Worm (Caenorhabditis elegans): Measurements from ENCODE around the gene mec-17.

The mec-17 gene

ce11 chrIV:8012330-8012729 is 25.3 kb upstream of the mec-17 start, which contains the start of gene Y42H9B.3:
Gene Y42H9B.3 (minus strand): TSS chrIV:8012430.
- no peak for TF ChIP-seq unc-62 (GFP tag; optimal IDR thresholded peaks at IDR 0.05)

DNA sequence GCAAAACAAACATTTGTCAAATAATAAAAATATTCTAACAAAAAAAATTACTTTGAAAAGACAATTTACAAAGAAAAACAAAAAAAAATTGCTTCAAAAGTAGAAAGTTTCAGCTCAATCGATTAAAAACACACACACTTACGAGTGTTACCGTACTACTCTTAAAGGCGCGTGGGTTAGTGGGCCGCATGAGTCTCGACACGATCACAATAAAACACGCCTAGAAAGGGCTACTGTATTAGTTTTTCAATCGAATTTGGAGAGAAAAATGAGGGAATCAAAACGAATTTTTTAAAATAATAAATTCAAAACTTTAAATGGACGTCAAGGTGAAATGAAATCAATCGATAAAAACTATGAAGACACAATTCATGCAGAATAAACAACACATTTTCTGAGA is 23.5 kb upstream of the mec-17 start:
- no peak for TF ChIP-seq unc-62 (GFP tag; optimal IDR thresholded peaks at IDR 0.05)

DNA sequence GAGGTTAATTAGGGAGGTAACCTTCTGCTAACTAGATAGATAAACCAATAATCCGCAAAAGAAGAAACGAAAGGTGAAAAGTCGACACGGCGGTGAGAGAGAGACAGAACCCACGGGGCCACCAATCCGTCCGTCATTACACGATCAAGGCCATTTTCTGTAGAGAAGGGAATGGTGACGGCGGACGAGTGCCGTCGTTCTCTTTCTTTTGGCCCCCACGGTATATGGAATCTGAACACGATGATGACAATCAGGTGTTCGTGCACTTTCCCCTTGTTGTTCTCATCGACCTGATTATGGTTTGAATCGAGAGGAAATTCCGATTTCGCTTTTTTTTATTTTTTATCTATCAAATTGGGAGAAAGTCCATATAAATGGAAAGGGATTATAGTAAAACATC is 22.4 kb upstream of the mec-17 start:
- TF ChIP-seq unc-62 (GFP tag; optimal IDR thresholded peaks at IDR 0.05), result no peak

- TF ChIP-seq unc-62 (GFP tag; optimal IDR thresholded peaks at IDR 0.05), result no peak
Observed at ce11 chrIV:8008137-8008536, 21.2 kb upstream of the mec-17 start.

- TF ChIP-seq unc-62 (GFP tag; optimal IDR thresholded peaks at IDR 0.05), result no peak
Observed at ce11 chrIV:8007549-8007948, 20.6 kb upstream of the mec-17 start.

ce11 chrIV:8006161-8006560 is 19.2 kb upstream of the mec-17 start:
- TF ChIP-seq unc-62 (GFP tag; optimal IDR thresholded peaks at IDR 0.05), result no peak

DNA sequence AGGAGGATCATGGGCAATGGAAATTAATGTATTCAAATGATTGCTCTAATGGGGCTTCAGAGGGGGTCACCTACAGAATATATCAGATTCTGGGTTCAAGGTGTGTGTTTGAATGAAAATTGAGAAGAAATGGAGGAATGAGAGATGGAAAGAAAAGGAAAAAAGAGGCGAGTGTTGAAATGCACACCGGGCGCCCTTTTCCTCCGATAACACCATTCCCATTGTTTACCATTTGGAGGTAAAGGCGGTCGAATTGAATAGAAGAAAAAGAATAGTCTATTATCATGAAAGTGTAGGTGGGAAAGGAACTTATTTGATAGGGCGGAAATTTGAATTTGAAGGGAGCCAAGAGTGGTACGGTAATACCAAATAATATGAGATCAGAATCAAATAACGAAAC is 18.4 kb upstream of the mec-17 start:
- TF ChIP-seq unc-62 (GFP tag; optimal IDR thresholded peaks at IDR 0.05), result no peak

DNA sequence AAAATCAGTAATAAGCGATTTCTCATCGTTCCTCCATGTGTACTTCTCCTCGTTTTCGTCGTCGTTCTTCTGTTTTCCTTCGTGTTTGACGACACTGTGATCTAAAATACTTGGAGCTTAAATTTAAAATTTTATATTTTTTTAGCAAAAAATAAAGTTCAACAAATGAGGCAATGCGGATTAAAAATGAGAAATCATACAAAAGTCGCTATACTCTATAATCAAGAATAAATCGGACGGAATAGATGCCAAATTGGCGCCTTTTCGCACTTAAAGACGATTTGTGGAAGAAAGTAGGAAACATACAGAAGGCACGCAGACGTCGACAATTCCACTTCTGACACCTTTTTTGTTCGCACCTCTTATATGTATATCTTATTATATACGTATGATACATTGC is 17.0 kb upstream of the mec-17 start, which contains the start of gene rig-4:
Gene rig-4 (minus strand): TSS at position 101 of the 400 bp plus-strand sequence.
- no peak for TF ChIP-seq unc-62 (GFP tag; optimal IDR thresholded peaks at IDR 0.05)

- no peak for TF ChIP-seq unc-62 (GFP tag; optimal IDR thresholded peaks at IDR 0.05)
Observed at ce11 chrIV:8000763-8001162, 13.8 kb upstream of the mec-17 start.

DNA sequence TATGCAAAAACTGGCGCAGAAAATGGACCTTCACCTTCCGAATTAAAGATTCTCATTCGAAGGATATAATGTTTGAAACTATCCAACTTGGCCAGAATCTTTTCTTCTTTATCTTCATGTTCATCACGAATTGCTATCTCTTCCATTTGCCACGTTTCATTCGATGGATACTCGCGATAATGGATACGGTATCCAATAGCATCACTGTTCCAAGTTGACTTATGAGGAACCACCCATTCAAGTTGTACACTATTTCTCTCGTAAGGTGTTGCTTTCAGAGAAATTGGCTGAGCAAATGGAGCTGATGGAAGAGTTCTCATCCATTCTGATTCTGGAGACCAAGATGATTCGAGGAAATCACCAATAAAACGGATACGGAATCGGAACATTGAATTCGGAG is 7.7 kb upstream of the mec-17 start:
- no peak for TF ChIP-seq unc-62 (GFP tag; optimal IDR thresholded peaks at IDR 0.05)

- TF ChIP-seq unc-62 (GFP tag; optimal IDR thresholded peaks at IDR 0.05), result no peak
Observed at ce11 chrIV:7988385-7988784, 1.4 kb upstream of the mec-17 start, which contains the start of gene col-115. Gene col-115 (plus strand): TSS chrIV:7988685.

DNA sequence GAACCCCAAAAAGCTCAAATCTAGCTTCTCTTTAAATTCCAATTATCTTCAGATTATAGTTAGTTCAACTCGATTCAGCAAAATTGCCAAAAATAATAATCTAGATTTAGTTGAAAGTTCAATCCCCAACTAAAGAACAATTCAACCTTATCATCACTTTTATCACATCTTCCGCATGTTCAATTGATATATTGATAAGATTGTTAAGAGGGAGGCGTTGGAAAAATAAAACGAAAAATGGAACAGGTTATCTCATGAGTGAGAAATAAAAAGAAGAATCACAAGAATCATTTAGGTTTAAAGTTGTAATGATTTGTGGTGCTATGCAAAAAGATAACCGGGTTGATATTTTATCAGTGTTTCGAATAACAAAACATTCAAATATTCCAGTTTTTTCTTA is 1.2 kb downstream of the mec-17 start:
- no peak for TF ChIP-seq unc-62 (GFP tag; optimal IDR thresholded peaks at IDR 0.05)

DNA sequence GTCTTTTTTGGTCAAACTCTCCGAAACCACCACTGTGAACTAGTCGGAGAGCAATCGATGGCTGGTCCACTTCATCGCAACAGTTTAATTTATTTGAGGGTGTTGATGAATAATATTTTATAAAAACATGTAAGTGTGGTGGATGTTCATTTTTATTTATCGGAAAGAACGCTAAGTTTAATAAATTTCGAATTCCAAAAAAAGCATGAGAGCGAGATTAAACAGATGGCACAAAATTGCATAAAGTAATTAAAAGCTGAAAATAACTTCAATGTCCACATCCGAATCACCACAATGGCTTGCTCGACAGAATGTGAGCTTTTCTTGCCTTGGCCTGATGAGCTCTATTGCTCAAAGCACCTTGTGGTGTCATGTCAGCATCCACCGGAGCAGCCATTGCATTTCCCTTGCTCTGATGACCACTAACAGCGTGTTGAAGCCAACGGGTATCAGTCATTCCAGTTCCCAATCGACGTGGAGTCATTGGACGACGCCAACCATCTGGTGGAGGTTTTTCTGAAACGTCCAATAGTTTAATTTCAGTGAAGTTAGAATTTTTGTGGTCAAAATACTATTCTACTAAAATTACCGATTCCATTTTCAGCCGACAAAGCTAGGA is 3.1 kb downstream of the mec-17 start:
- TF ChIP-seq unc-62 (GFP tag; optimal IDR thresholded peaks at IDR 0.05), result no peak

DNA sequence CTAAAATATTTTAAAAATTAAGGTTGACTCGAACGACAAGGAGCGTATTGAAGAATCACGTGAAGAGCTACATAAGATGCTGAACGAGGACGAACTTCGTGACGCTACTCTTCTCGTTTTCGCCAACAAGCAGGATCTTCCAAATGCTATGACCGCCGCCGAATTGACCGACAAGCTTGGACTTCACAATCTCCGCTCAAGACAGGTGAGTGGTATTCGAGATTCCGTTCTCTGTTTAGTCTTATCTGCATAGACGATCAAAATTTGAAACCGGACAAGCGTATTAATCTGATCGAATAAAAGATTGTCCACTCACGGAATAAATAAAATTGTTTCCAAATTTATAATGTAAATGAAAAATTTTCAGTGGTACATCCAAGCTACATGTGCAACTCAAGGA is 4.0 kb downstream of the mec-17 start:
- TF ChIP-seq unc-62 (GFP tag; optimal IDR thresholded peaks at IDR 0.05), result no peak

ce11 chrIV:7982024-7982576 is 4.9 kb downstream of the mec-17 start, which contains the start of gene arf-5:
Gene arf-5 (plus strand): TSS chrIV:7982526.
- TF ChIP-seq unc-62 (GFP tag; optimal IDR thresholded peaks at IDR 0.05), result no peak

ce11 chrIV:7979588-7979987 is 7.4 kb downstream of the mec-17 start, which contains the start of gene unc-24:
Gene unc-24 (plus strand): TSS chrIV:7979870.
- no peak for TF ChIP-seq unc-62 (GFP tag; optimal IDR thresholded peaks at IDR 0.05)

ce11 chrIV:7977452-7977940 is 9.5 kb downstream of the mec-17 start, which contains the start of gene ora-1:
Gene ora-1 (plus strand): TSS chrIV:7977890.
- no peak for TF ChIP-seq unc-62 (GFP tag; optimal IDR thresholded peaks at IDR 0.05)
